Fruit fly (Drosophila melanogaster) whole organism, larva: Measurements from ENCODE around the gene PsGEF.

Experiments used
- noc ChIP-seq: fragments of 200-800 bp; sonication (Bioruptor generic); optimal IDR thresholded peaks from 3 replicates; lab custom pipeline; 2019; ENCODE audit warnings: missing biosample characterization, mild to moderate bottlenecking, missing genetic modification characterization, moderate library complexity

Gene PsGEF

dm6 chrX:2358195-2358594, 29.3 kb downstream of the PsGEF start:
- no peak for TF ChIP-seq noc (tag; lab: Kevin White, UChicago)

- TF ChIP-seq noc (tag; lab: Kevin White, UChicago), result no peak
Observed at dm6 chrX:2356441-2356840, 31.0 kb downstream of the PsGEF start.

dm6 chrX:2355531-2355986, 31.9 kb downstream of the PsGEF start:
- peak; percentile 44 for TF ChIP-seq noc (tag; lab: Kevin White, UChicago)

- TF ChIP-seq noc (tag; lab: Kevin White, UChicago), result no peak
Observed at dm6 chrX:2354169-2354568, 33.3 kb downstream of the PsGEF start.

- TF ChIP-seq noc (tag; lab: Kevin White, UChicago), result no peak
Observed at dm6 chrX:2352819-2353218, 34.6 kb downstream of the PsGEF start.

dm6 chrX:2350228-2350564, 37.3 kb downstream of the PsGEF start:
- no peak for TF ChIP-seq noc (tag; lab: Kevin White, UChicago)

- no peak for TF ChIP-seq noc (tag; lab: Kevin White, UChicago)
Observed at dm6 chrX:2349510-2350227, 37.8 kb downstream of the PsGEF start.

- TF ChIP-seq noc (tag; lab: Kevin White, UChicago), result no peak
Observed at dm6 chrX:2344370-2344769, 43.1 kb downstream of the PsGEF start, which contains the start of gene mRpL14. mRpL14 (minus strand) TSS chrX:2344649.

dm6 chrX:2340009-2340733, 47.3 kb downstream of the PsGEF start:
- no peak for TF ChIP-seq noc (tag; lab: Kevin White, UChicago)

- no peak for TF ChIP-seq noc (tag; lab: Kevin White, UChicago)
Observed at dm6 chrX:2337184-2337583, 50.3 kb downstream of the PsGEF start.

- no peak for TF ChIP-seq noc (tag; lab: Kevin White, UChicago)
Observed at dm6 chrX:2336428-2336827, 51.0 kb downstream of the PsGEF start.

dm6 chrX:2334556-2335137, 52.8 kb downstream of the PsGEF start, which contains the start of gene Ilp6:
Ilp6 (minus strand) TSS chrX:2334658.
- TF ChIP-seq noc (tag; lab: Kevin White, UChicago), result no peak

dm6 chrX:2334025-2334424, 53.4 kb downstream of the PsGEF start:
- no peak for TF ChIP-seq noc (tag; lab: Kevin White, UChicago)

- TF ChIP-seq noc (tag; lab: Kevin White, UChicago), result no peak
Observed at dm6 chrX:2332784-2333183, 54.7 kb downstream of the PsGEF start.

dm6 chrX:2329312-2329711, 58.2 kb downstream of the PsGEF start:
- no peak for TF ChIP-seq noc (tag; lab: Kevin White, UChicago)

dm6 chrX:2326828-2327227, 60.6 kb downstream of the PsGEF start, which contains the start of gene CG2854:
CG2854 (plus strand) TSS chrX:2327128.
- TF ChIP-seq noc (tag; lab: Kevin White, UChicago), result no peak
